Worm (Caenorhabditis elegans) whole organism, L3 larva: ENCODE results near the gene zyg-9.

Experiments
- ZK546.5 ChIP-seq: sonication (generic microtip); optimal IDR thresholded peaks from 2 replicates; lab custom pipeline; 2017; ENCODE audit warnings: missing biosample characterization, missing genetic modification characterization
- aly-2 ChIP-seq: fragments of 150-350 bp; optimal IDR thresholded peaks from 2 replicates; lab custom pipeline; 2014; ENCODE audit warnings: missing biosample characterization, missing genetic modification characterization
- ceh-16 ChIP-seq: sonication (generic microtip); optimal IDR thresholded peaks from 2 replicates; lab custom pipeline; 2017; ENCODE audit warnings: missing biosample characterization, missing genetic modification characterization
- ceh-28 ChIP-seq: fragments of 150-350 bp; optimal IDR thresholded peaks from 2 replicates; lab custom pipeline; 2014; ENCODE audit warnings: missing biosample characterization, missing genetic modification reagents, missing genetic modification characterization
- ceh-82 ChIP-seq: fragments of 150-350 bp; optimal IDR thresholded peaks from 2 replicates; lab custom pipeline; 2014; ENCODE audit warnings: missing biosample characterization, missing genetic modification characterization
- ceh-9 ChIP-seq: sonication (generic microtip); optimal IDR thresholded peaks from 2 replicates; lab custom pipeline; 2018; ENCODE audit warnings: missing biosample characterization, missing genetic modification characterization
- egl-27 ChIP-seq: sonication (generic microtip); optimal IDR thresholded peaks from 4 replicates; lab custom pipeline; 2017; ENCODE audit warnings: missing biosample characterization, missing genetic modification reagents, missing genetic modification characterization
- egl-5 ChIP-seq: fragments of 150-350 bp; optimal IDR thresholded peaks from 2 replicates; lab custom pipeline; 2017; ENCODE audit warnings: missing biosample characterization, missing genetic modification reagents, missing genetic modification characterization, inconsistent platforms
- elt-1 ChIP-seq: fragments of 150-350 bp; optimal IDR thresholded peaks from 2 replicates; lab custom pipeline; 2014; ENCODE audit warnings: missing biosample characterization, missing genetic modification characterization
- elt-2 ChIP-seq: sonication (generic microtip); optimal IDR thresholded peaks from 2 replicates; lab custom pipeline; 2016; ENCODE audit warnings: missing genetic modification reagents, mild to moderate bottlenecking, missing genetic modification characterization, missing compliant biosample characterization
- elt-3 ChIP-seq, 3 experiments: fragments of 150-350 bp in 1 of 3; sonication (generic microtip) in 2 of 3; optimal IDR thresholded peaks; 2 replicates in 2 of 3; 4 replicates in 1 of 3; lab custom pipeline; 2014 to 2017; ENCODE audit warnings: missing biosample characterization in 3 of 3, missing genetic modification characterization in 3 of 3
- eor-1 ChIP-seq, 2 experiments: fragments of 150-350 bp; optimal IDR thresholded peaks; 2 replicates each; lab custom pipeline; 2014 to 2018; ENCODE audit warnings: missing biosample characterization in 2 of 2, missing genetic modification characterization in 2 of 2
- fkh-10 ChIP-seq: sonication (generic microtip); optimal IDR thresholded peaks from 2 replicates; lab custom pipeline; 2017; ENCODE audit warnings: missing biosample characterization, missing genetic modification reagents, missing genetic modification characterization
- fos-1 ChIP-seq: fragments of 150-350 bp; optimal IDR thresholded peaks from 2 replicates; lab custom pipeline; 2014; ENCODE audit warnings: missing biosample characterization, missing genetic modification characterization
- jun-1 ChIP-seq: fragments of 150-350 bp; optimal IDR thresholded peaks from 2 replicates; lab custom pipeline; 2014; ENCODE audit warnings: missing biosample characterization, missing genetic modification reagents, missing genetic modification characterization
- lin-15B ChIP-seq: fragments of 150-350 bp; optimal IDR thresholded peaks from 2 replicates; lab custom pipeline; 2014; ENCODE audit warnings: missing biosample characterization, missing genetic modification characterization
- lin-39 ChIP-seq: fragments of 150-350 bp; optimal IDR thresholded peaks from 2 replicates; lab custom pipeline; 2018; ENCODE audit warnings: missing biosample characterization, missing genetic modification reagents, missing genetic modification characterization
- mdl-1 ChIP-seq: fragments of 150-350 bp; optimal IDR thresholded peaks from 2 replicates; lab custom pipeline; 2014; ENCODE audit warnings: missing biosample characterization, missing genetic modification characterization
- mml-1 ChIP-seq: fragments of 150-350 bp; sonication (generic microtip); optimal IDR thresholded peaks from 3 replicates; lab custom pipeline; 2014; ENCODE audit warnings: missing biosample characterization, missing genetic modification characterization
- nfya-1 ChIP-seq: sonication (generic microtip); optimal IDR thresholded peaks from 2 replicates; lab custom pipeline; 2017; ENCODE audit warnings: missing genetic modification characterization, mild to moderate bottlenecking, missing compliant biosample characterization, antibody characterized with exemption, moderate library complexity; ENCODE audit not compliant: insufficient read depth
- nhr-11 ChIP-seq: fragments of 150-350 bp; optimal IDR thresholded peaks from 2 replicates; lab custom pipeline; 2014; ENCODE audit warnings: missing biosample characterization, missing genetic modification characterization
- nhr-12 ChIP-seq: fragments of 150-350 bp; optimal IDR thresholded peaks from 2 replicates; lab custom pipeline; 2014; ENCODE audit warnings: missing biosample characterization, missing genetic modification characterization
- nhr-237 ChIP-seq: fragments of 150-350 bp; optimal IDR thresholded peaks from 2 replicates; lab custom pipeline; 2014; ENCODE audit warnings: missing biosample characterization, missing genetic modification characterization
- nhr-25 ChIP-seq: sonication (generic microtip); optimal IDR thresholded peaks from 2 replicates; lab custom pipeline; 2017; ENCODE audit warnings: missing biosample characterization, missing genetic modification characterization
- nhr-28 ChIP-seq: fragments of 150-350 bp; optimal IDR thresholded peaks from 2 replicates; lab custom pipeline; 2014; ENCODE audit warnings: missing biosample characterization, missing genetic modification characterization
- nhr-43 ChIP-seq: sonication (generic microtip); optimal IDR thresholded peaks from 2 replicates; lab custom pipeline; 2016; ENCODE audit warnings: mild to moderate bottlenecking, missing genetic modification characterization, missing compliant biosample characterization; ENCODE audit not compliant: poor library complexity, severe bottlenecking
- nhr-76 ChIP-seq: fragments of 150-350 bp; sonication (generic microtip); optimal IDR thresholded peaks from 5 replicates; lab custom pipeline; 2014; ENCODE audit warnings: missing biosample characterization, missing genetic modification characterization
- nhr-77 ChIP-seq: fragments of 150-350 bp; optimal IDR thresholded peaks from 2 replicates; lab custom pipeline; 2014; ENCODE audit warnings: missing biosample characterization, missing genetic modification characterization
- pha-4 ChIP-seq: fragments of 150-350 bp; optimal IDR thresholded peaks from 2 replicates; lab custom pipeline; 2014; ENCODE audit warnings: missing biosample characterization, missing genetic modification reagents, missing genetic modification characterization
- pqm-1 ChIP-seq: fragments of 150-350 bp; optimal IDR thresholded peaks from 2 replicates; lab custom pipeline; 2017; ENCODE audit warnings: missing biosample characterization, missing genetic modification characterization, inconsistent platforms
- sea-2 ChIP-seq: fragments of 150-350 bp; sonication (generic microtip); optimal IDR thresholded peaks from 4 replicates; lab custom pipeline; 2014; ENCODE audit warnings: missing biosample characterization, missing genetic modification reagents, missing genetic modification characterization
- skn-1 ChIP-seq: fragments of 150-350 bp; optimal IDR thresholded peaks from 2 replicates; lab custom pipeline; 2014; ENCODE audit warnings: missing biosample characterization, missing genetic modification characterization
- tbx-2 ChIP-seq: sonication (generic microtip); optimal IDR thresholded peaks from 2 replicates; lab custom pipeline; 2016; ENCODE audit warnings: mild to moderate bottlenecking, missing genetic modification characterization, missing compliant biosample characterization
- unc-62 ChIP-seq: fragments of 150-350 bp; sonication (generic microtip); optimal IDR thresholded peaks from 4 replicates; lab custom pipeline; 2014; ENCODE audit warnings: missing biosample characterization, missing genetic modification reagents, missing genetic modification characterization
- zag-1 ChIP-seq: fragments of 150-350 bp; optimal IDR thresholded peaks from 2 replicates; lab custom pipeline; 2014; ENCODE audit warnings: missing biosample characterization, missing genetic modification characterization

Gene zyg-9

ce11 chrII:8498173-8498572 lies 40.6 kb downstream of the zyg-9 start:
- TF ChIP-seq egl-27 (tag; lab: Kevin White, UChicago) (no peak), unc-62 (GFP tag; lab: Kevin White, UChicago) (no peak), nhr-237 (no peak), sea-2 (no peak), ceh-82 (tag; lab: Kevin White, UChicago) (no peak), nhr-25 (no peak), elt-1 (tag; lab: Kevin White, UChicago) (no peak), mml-1 (tag; lab: Kevin White, UChicago) (no peak), nhr-11 (tag; lab: Kevin White, UChicago) (no peak), skn-1 (tag; lab: Kevin White, UChicago) (no peak), lin-15B (tag; lab: Kevin White, UChicago) (no peak), nhr-77 (no peak), tbx-2 (tag; lab: Kevin White, UChicago) (no peak), ZK546.5 (tag; lab: Kevin White, UChicago) (no peak)
- TF ChIP-seq, all 47 proteins: peak for 0

- TF ChIP-seq fkh-10 (GFP tag; lab: Kevin White, UChicago) (no peak), eor-1 (tag; optimal IDR thresholded peaks at IDR 0.05; lab: Kevin White, UChicago) (no peak), ceh-82 (tag; lab: Kevin White, UChicago) (no peak), lin-39 (tag; lab: Kevin White, UChicago) (peak; percentile 18), aly-2 (tag; lab: Kevin White, UChicago) (no peak), unc-62 (GFP tag; lab: Kevin White, UChicago) (no peak), pha-4 (tag; lab: Kevin White, UChicago) (no peak), elt-3 (tag; optimal IDR thresholded peaks at IDR 0.05; lab: Kevin White, UChicago) (no peak)
Measured at ce11 chrII:8499021-8499420, 41.4 kb downstream of the zyg-9 start.

- TF ChIP-seq egl-5 (tag; lab: Kevin White, UChicago) (no peak), ceh-28 (no peak), elt-2 (tag; lab: Kevin White, UChicago) (peak; percentile 22), tbx-2 (tag; lab: Kevin White, UChicago) (no peak), unc-62 (GFP tag; lab: Kevin White, UChicago) (no peak), eor-1 (tag; optimal IDR thresholded peaks at IDR 0.05; lab: Kevin White, UChicago) (no peak), pqm-1 (tag; lab: Kevin White, UChicago) (peak; percentile 44), ceh-9 (tag; lab: Kevin White, UChicago) (no peak), fos-1 (tag; lab: Kevin White, UChicago) (no peak), mdl-1 (tag; lab: Kevin White, UChicago) (no peak), nhr-76 (no peak), nhr-28 (tag; lab: Kevin White, UChicago) (no peak), jun-1 (tag; lab: Kevin White, UChicago) (no peak), nhr-12 (no peak), nfya-1 (tag; lab: Kevin White, UChicago) (peak; percentile 9), zag-1 (tag; lab: Kevin White, UChicago) (no peak)
Measured at ce11 chrII:8504074-8504724, 46.6 kb downstream of the zyg-9 start.

- TF ChIP-seq egl-5 (tag; lab: Kevin White, UChicago) (no peak), pha-4 (tag; lab: Kevin White, UChicago) (peak; percentile 21), nhr-43 (tag; lab: Kevin White, UChicago) (no peak), elt-2 (tag; lab: Kevin White, UChicago) (peak; percentile 36), pqm-1 (tag; lab: Kevin White, UChicago) (peak; percentile 55), nhr-76 (no peak), lin-15B (tag; lab: Kevin White, UChicago) (no peak), nhr-25 (no peak), ceh-16 (no peak), fos-1 (tag; lab: Kevin White, UChicago) (no peak)
Measured at ce11 chrII:8506759-8507158, 49.1 kb downstream of the zyg-9 start.
